Worm (Caenorhabditis elegans): ENCODE measurements around the gene scpl-4.

The scpl-4 gene

DNA sequence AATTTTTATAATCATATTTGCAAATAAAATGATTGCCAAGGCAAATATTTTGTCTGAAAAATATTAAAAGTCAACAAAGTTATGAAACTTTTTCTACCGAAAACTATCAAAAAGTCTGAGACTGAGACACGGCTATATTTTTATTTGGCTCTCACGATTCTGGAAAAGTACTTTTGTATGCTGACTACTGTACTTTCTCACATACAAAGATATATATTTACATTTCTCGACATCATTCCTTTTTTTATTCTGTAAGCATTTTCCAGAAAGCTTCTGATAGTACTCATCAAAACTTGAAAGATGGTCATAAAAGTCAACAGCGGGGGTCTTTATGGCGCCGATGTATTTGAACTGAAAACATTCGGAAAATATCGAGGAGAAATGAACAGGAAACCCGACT, 49.2 kb downstream of the scpl-4 start, which contains the start of gene aqp-6:
TSS of gene aqp-6 (plus strand) at position 301 of the 400 bp plus-strand sequence.
- TF ChIP-seq unc-62 (GFP tag; optimal IDR thresholded peaks at IDR 0.05), result no peak

Measured in whole organism, dauer.